Worm (Caenorhabditis elegans): ENCODE results near the gene T14G8.3.

The T14G8.3 gene

DNA sequence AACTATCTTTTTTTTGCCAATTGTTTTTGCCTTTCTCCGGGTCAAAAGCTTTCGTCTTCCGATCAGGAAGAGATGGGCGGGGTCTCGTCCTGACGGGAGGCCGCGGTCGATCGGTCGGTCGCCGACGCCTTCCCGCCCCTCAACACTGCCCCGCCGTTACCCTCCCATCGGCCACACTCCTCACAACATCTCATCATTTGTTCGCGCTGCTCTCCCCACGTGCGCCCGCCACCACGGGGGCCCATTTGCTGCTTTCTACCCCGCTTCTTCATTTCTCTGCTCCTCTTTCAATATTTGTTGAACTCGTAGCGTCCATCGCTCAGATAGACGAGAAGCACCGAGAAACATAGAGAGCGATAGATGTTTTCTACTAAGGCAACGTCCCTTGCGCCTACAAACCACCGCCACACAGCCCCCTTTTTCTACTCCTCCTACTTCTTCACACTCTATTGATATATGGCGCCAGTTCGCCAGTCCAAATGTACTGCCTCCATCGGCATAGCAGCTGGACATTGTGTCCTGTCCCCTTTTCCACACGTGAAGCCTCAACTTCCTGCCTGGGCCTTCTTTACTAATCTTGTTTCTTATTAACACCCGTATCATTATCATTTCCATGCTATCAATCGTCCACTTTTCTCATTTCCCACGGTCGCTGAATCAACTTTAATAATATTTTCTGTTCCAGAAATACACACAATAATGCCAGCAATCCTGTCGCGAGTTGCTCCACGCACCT is 15.9 kb downstream of the T14G8.3 start, which contains the start of gene bcat-1:
bcat-1 (plus strand) TSS at position 686 of the 736 bp plus-strand sequence.
- no peak for TF ChIP-seq ceh-24 (tag; optimal IDR thresholded peaks at IDR 0.05)
- no peak for TF ChIP-seq ceh-6 (GFP tag; optimal IDR thresholded peaks at IDR 0.05)
- peak; percentile 16 for TF ChIP-seq fkh-6 (tag; optimal IDR thresholded peaks at IDR 0.05)
- TF ChIP-seq Y22D7AL.16 (tag; optimal IDR thresholded peaks at IDR 0.05), result no peak
- TF ChIP-seq hlh-30 (tag; optimal IDR thresholded peaks at IDR 0.05; ENCODE audit: insufficient read depth), result peak; percentile 31
- TF ChIP-seq ama-1 (optimal IDR thresholded peaks at IDR 0.05), result no peak
- no peak for TF ChIP-seq hlh-15 (tag; optimal IDR thresholded peaks at IDR 0.05)
- TF ChIP-seq pax-1 (tag; optimal IDR thresholded peaks at IDR 0.05), result no peak
- peak; percentile 44 for TF ChIP-seq ceh-14 (tag; optimal IDR thresholded peaks at IDR 0.05)
- TF ChIP-seq syd-9 (tag; optimal IDR thresholded peaks at IDR 0.05), result no peak
- TF ChIP-seq unc-55 (GFP tag; optimal IDR thresholded peaks at IDR 0.05), result peak; percentile 6
- TF ChIP-seq hlh-13 (GFP tag; optimal IDR thresholded peaks at IDR 0.05), result no peak
- TF ChIP-seq C38D4.7 (GFP tag; optimal IDR thresholded peaks at IDR 0.05), result no peak
- no peak for TF ChIP-seq pha-4 (tag; optimal IDR thresholded peaks at IDR 0.05)
- no peak for TF ChIP-seq T23F11.4 (GFP tag; optimal IDR thresholded peaks at IDR 0.05)
- TF ChIP-seq sox-2 (GFP tag; IDR thresholded peaks at IDR 0.05), result no peak
- peak; percentile 10 for TF ChIP-seq rnt-1 (tag; optimal IDR thresholded peaks at IDR 0.05)
- no peak for TF ChIP-seq ceh-30 (tag; optimal IDR thresholded peaks at IDR 0.05)
- no peak for TF ChIP-seq ets-4 (tag; optimal IDR thresholded peaks at IDR 0.05)
- TF ChIP-seq K09A11.1 (tag; optimal IDR thresholded peaks at IDR 0.05; ENCODE audit: insufficient read depth), result no peak
- TF ChIP-seq eyg-1 (tag; optimal IDR thresholded peaks at IDR 0.05), result no peak
- no peak for TF ChIP-seq npax-4 (tag; optimal IDR thresholded peaks at IDR 0.05)
- TF ChIP-seq hlh-8 (tag; optimal IDR thresholded peaks at IDR 0.05), result no peak
- TF ChIP-seq unc-3 (GFP tag; conservative IDR thresholded peaks at IDR 0.05), result no peak
- TF ChIP-seq unc-3 (tag; optimal IDR thresholded peaks at IDR 0.05), result no peak
- no peak for TF ChIP-seq ceh-9 (tag; optimal IDR thresholded peaks at IDR 0.05)
- no peak for TF ChIP-seq ceh-48 (tag; optimal IDR thresholded peaks at IDR 0.05)
- TF ChIP-seq ceh-31 (tag; optimal IDR thresholded peaks at IDR 0.05), result peak; percentile 34
- no peak for TF ChIP-seq C08G9.2 (tag; optimal IDR thresholded peaks at IDR 0.05)
- no peak for TF ChIP-seq ceh-34 (tag; optimal IDR thresholded peaks at IDR 0.05)
- TF ChIP-seq ceh-18 (tag; optimal IDR thresholded peaks at IDR 0.05), result peak; percentile 70
- TF ChIP-seq sdc-2 (tag; optimal IDR thresholded peaks at IDR 0.05), result peak; percentile 49
- TF ChIP-seq mec-3 (tag; optimal IDR thresholded peaks at IDR 0.05; ENCODE audit: borderline replicate concordance), result peak; percentile 4
- TF ChIP-seq unc-42 (tag; optimal IDR thresholded peaks at IDR 0.05), result peak; percentile 16
- TF ChIP-seq K02D7.2 (tag; optimal IDR thresholded peaks at IDR 0.05), result no peak
- TF ChIP-seq ttx-3 (tag; optimal IDR thresholded peaks at IDR 0.05), result no peak
- no peak for TF ChIP-seq ceh-22 (tag; optimal IDR thresholded peaks at IDR 0.05)
- peak; percentile 60 for TF ChIP-seq tbx-2 (tag; optimal IDR thresholded peaks at IDR 0.05)
- no peak for TF ChIP-seq tbx-7 (tag; optimal IDR thresholded peaks at IDR 0.05)
- TF ChIP-seq fax-1 (tag; optimal IDR thresholded peaks at IDR 0.05), result no peak
- TF ChIP-seq ceh-45 (GFP tag; IDR thresholded peaks at IDR 0.05), result no peak
- peak; percentile 31 for TF ChIP-seq hlh-6 (tag; optimal IDR thresholded peaks at IDR 0.05)
- TF ChIP-seq odd-2 (tag; optimal IDR thresholded peaks at IDR 0.05), result no peak
- TF ChIP-seq elt-2 (tag; optimal IDR thresholded peaks at IDR 0.05), result no peak
- no peak for TF ChIP-seq lin-11 (tag; optimal IDR thresholded peaks at IDR 0.05)
- TF ChIP-seq nhr-11 (tag; optimal IDR thresholded peaks at IDR 0.05), result no peak
- TF ChIP-seq pat-9 (tag; optimal IDR thresholded peaks at IDR 0.05), result no peak
- TF ChIP-seq ceh-2 (tag; optimal IDR thresholded peaks at IDR 0.05), result no peak
- TF ChIP-seq F13H6.1 (tag; optimal IDR thresholded peaks at IDR 0.05), result peak; percentile 42
- no peak for TF ChIP-seq pha-2 (tag; optimal IDR thresholded peaks at IDR 0.05)
- no peak for TF ChIP-seq nhr-232 (tag; optimal IDR thresholded peaks at IDR 0.05)
- no peak for TF ChIP-seq pros-1 (tag; optimal IDR thresholded peaks at IDR 0.05)
- TF ChIP-seq ztf-16 (tag; optimal IDR thresholded peaks at IDR 0.05), result no peak
